Fruit fly (Drosophila melanogaster) S2 (cell line): ENCODE measurements around the gene CG18787.
A peak's percentile ranks its signal among the peaks of the same experiment; 100 is the strongest.

ENCODE experiments used
- CG8478 ChIP-seq: fragments of >200 bp; optimal IDR thresholded peaks from 2 replicates; lab custom pipeline; 2018
- CTCF ChIP-seq, 2 experiments: fragments of >200 bp; optimal IDR thresholded peaks; 2 replicates each; lab custom pipeline; 2018

The CG18787 gene

DNA sequence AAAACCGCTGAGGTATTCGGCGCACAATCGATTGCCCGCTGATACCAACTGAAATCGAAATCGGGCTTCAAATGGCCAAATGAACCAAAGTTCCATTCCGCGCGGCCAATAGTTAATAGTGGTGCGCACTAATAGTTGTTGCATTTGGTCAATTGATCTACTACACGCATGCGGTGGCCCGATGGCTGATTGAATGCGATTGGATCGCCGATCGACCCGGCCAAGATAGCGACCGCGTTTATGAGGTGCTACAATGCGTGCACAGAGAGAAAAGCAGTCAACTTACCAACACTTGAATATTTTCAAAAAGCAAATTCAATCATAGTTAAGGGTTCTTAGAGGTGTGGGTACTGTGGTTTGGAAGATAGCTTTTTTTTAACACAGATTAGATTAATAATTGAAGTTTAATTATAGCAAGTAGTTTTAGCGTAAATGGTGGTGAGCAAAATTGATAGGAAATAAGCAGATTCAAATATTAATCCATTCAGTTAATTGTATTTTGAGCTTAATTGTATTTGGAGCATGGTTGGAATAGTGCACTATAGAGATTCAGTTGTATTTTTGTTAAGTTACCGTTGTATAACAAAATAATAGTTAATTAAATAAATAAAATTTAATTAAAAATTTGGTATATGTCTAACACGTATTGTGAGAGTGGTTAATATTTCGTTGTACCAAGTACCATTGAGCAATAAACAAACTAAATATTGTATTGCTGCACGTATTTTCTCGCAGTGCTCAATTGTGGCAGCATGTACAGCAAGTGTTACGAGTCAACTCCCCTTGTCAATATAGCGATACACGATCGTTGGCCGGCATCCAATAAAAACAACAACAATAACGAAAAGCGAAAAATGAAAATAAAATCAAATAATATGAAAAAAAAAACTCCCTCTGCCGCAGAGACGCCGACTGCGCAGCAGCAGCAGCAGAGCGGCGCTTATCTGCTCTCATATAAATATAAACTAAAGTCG, 27.6 kb upstream of the CG18787 start:
- TF ChIP-seq CG8478 (no peak), CTCF (optimal IDR thresholded peaks at IDR 0.05; lab: Kevin White, UChicago) (no peak)

dm6 chr2L:12025505-12025904, 26.4 kb upstream of the CG18787 start:
- TF ChIP-seq CG8478: no peak
- no peak for TF ChIP-seq CTCF (optimal IDR thresholded peaks at IDR 0.05; lab: Kevin White, UChicago)

dm6 chr2L:12024104-12024503, 25.0 kb upstream of the CG18787 start:
- TF ChIP-seq CG8478 (no peak), CTCF (optimal IDR thresholded peaks at IDR 0.05; lab: Kevin White, UChicago) (no peak)

DNA sequence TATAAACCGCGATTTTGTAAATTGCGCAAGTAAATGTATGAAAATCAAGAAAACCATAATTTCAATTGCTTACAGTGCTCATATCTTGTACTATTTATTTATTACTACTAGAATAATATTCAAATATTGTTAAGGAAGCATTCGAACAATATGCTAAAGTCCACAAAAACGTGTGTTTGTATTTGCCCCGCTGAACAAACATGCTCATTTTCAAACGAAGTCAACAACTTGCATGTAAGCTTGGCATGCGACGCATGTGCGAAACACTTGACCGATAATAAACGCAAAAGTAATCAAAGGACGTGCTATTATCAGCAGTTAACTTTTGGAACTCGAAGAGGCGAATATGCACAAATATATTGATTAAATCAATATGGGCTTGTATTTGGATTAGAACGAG, 22.1 kb upstream of the CG18787 start:
- TF ChIP-seq CG8478: no peak
- TF ChIP-seq CTCF (optimal IDR thresholded peaks at IDR 0.05; lab: Kevin White, UChicago): no peak

dm6 chr2L:12020735-12021134, 21.6 kb upstream of the CG18787 start, which contains the start of gene Wdr81:
TSS of gene Wdr81 (minus strand) at chr2L:12020960.
- TF ChIP-seq CTCF (optimal IDR thresholded peaks at IDR 0.05; lab: Kevin White, UChicago) (no peak), CG8478 (no peak)

- TF ChIP-seq CTCF (optimal IDR thresholded peaks at IDR 0.05; lab: Kevin White, UChicago) (no peak), CG8478 (no peak)
Measured at dm6 chr2L:12013741-12014393, 14.7 kb upstream of the CG18787 start.

DNA sequence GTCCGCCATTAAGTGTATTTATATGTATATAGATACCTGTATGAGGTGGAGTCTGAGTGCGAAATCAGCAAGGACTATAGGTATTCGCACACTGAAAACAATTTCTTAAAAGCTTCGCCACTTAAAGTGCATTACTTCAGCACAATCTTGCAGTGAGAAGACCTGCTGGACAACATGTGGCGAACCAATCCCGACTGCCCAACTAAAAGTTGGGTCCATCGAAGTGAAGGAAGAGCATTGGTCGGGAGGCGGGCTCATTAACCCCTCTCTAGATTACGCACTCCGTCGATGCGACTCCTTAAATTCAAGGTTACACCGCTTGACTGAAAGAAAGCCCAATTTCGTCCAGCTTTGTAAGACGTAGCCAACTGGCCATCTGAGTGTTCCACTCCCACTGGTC, 14.1 kb upstream of the CG18787 start:
- no peak for TF ChIP-seq CTCF (optimal IDR thresholded peaks at IDR 0.05; lab: Kevin White, UChicago)
- no peak for TF ChIP-seq CG8478

dm6 chr2L:12011682-12012655, 12.8 kb upstream of the CG18787 start:
- peak in 1 of 2 experiments; percentile 46 for TF ChIP-seq CTCF (optimal IDR thresholded peaks at IDR 0.05; lab: Kevin White, UChicago)
- no peak for TF ChIP-seq CG8478

- peak in 1 of 2 experiments; percentile 28 for TF ChIP-seq CTCF (optimal IDR thresholded peaks at IDR 0.05; lab: Kevin White, UChicago)
- TF ChIP-seq CG8478: peak; percentile 73
Measured at dm6 chr2L:12010877-12011666, 11.9 kb upstream of the CG18787 start.

DNA sequence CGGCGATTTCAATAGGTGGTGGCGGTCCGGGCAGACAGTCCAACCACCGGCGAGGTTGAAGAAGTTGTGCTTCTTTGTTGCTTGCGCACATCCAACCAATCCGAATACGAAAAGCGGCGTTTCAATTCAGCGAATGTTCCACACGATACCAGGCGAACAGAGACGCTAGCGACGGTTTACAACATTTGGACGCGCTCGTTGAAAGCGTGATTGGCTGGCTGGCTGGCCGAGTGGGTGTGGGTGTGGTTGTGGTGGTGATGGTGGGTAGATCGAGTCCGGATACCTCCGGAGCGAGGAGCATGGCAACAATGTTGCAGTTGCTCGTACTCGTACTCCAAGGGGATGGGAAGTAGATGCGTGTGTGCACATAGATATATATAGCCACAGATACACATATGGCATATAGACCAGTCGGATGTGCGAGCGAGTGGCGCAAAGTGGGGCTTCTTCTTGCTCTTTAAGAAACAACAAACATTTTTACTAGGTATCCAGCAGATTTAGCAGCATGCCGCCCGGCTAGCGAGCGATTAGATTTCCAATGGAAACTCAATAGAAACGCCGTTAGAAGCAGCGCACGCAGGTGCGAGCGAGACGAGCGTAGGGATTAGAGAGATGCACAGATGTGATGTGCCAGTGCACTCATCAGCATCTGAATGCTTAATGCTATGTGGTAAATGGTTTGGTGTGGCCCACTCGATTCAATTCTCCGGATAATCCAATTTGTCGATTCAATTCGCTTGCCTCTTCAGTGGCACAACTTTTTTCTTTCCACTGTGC, 11.1 kb upstream of the CG18787 start:
- TF ChIP-seq CTCF (optimal IDR thresholded peaks at IDR 0.05; lab: Kevin White, UChicago) (peak; percentile 12 to 31), CG8478 (no peak)

DNA sequence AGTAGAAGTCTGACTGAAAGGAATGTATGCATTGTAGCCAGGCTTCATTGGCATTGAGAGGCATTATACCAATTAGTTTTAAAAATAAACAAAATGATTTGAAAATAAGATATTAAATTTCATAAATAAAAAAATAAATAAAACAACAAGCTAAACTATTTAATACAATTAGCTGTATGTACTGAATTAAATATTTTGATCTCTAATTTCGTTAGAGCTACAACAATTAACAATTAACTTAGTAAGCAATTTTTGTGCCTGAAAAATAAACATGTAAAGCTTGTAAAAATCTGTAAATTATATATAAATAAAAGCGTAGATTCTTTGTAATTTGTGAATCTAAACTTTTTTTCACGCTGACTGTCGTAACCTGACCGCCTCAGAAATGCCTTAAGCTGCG, 8.7 kb upstream of the CG18787 start, which contains the start of gene Rh5:
Gene Rh5 (plus strand): TSS at position 301 of the 400 bp plus-strand sequence.
- TF ChIP-seq CTCF (optimal IDR thresholded peaks at IDR 0.05; lab: Kevin White, UChicago): no peak
- no peak for TF ChIP-seq CG8478

DNA sequence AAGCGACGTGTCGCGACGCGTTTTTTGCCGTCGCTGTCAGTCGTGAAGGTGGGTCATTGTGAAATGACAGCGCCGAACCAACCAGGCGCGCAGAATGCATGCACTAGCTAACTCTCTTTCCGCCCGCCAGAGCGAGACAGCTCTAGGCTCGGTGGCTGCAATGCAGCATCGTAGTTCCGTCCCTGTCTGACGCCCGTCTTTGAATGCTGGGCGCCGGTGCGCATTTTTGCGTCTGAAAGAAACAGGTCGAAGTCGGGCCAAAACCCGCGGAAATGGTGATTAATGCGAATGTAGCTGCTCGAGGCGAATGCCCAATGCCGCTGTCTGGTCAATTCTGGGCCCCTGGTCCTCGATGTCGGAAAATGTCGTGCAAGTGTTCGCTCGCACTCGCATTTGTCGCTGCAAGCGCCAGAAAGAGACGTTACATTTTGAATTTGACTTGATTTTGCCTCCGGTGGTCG, 8.2 kb upstream of the CG18787 start:
- TF ChIP-seq CTCF (optimal IDR thresholded peaks at IDR 0.05; lab: Kevin White, UChicago) (peak; percentile 41 to 45), CG8478 (no peak)
